Worm (Caenorhabditis elegans) whole organism, early embryonic: ENCODE results near the gene npa-1.

Experiments used
- B0310.2 ChIP-seq: sonication (generic microtip); optimal IDR thresholded peaks from 2 replicates; lab custom pipeline; 2016; ENCODE audit warnings: mild to moderate bottlenecking, missing genetic modification characterization, missing compliant biosample characterization
- F13C5.2 ChIP-seq: sonication (generic microtip); optimal IDR thresholded peaks from 2 replicates; lab custom pipeline; 2017; ENCODE audit warnings: mild to moderate bottlenecking, missing genetic modification characterization, inconsistent platforms, missing compliant biosample characterization
- aly-1 ChIP-seq: sonication (generic microtip); optimal IDR thresholded peaks from 2 replicates; lab custom pipeline; 2016; ENCODE audit warnings: missing genetic modification characterization, missing compliant biosample characterization
- ama-1 ChIP-seq: fragments of 150-350 bp; optimal IDR thresholded peaks from 2 replicates; lab custom pipeline; 2014
- ceh-13 ChIP-seq: fragments of 200-800 bp; sonication (Bioruptor generic); optimal IDR thresholded peaks from 2 replicates; lab custom pipeline; 2018; ENCODE audit warnings: mild to moderate bottlenecking, missing genetic modification characterization, missing compliant biosample characterization
- ceh-36 ChIP-seq: sonication (generic microtip); optimal IDR thresholded peaks from 2 replicates; lab custom pipeline; 2016; ENCODE audit warnings: missing genetic modification characterization, inconsistent platforms, missing compliant biosample characterization
- ets-7 ChIP-seq: sonication (generic microtip); optimal IDR thresholded peaks from 2 replicates; lab custom pipeline; 2016; ENCODE audit warnings: missing genotype, missing genetic modification characterization, missing compliant biosample characterization
- flt-1 ChIP-seq: fragments of 200-800 bp; sonication (Bioruptor generic); IDR thresholded peaks from 2 replicates; pipeline ENCODE4 v1.3.6; 2022; ENCODE audit warnings: missing genetic modification characterization, missing compliant biosample characterization
- hmbx-1 ChIP-seq: sonication (generic microtip); optimal IDR thresholded peaks from 2 replicates; lab custom pipeline; 2016; ENCODE audit warnings: mild to moderate bottlenecking, missing genetic modification characterization, missing compliant biosample characterization
- hmg-4 ChIP-seq: fragments of 200-800 bp; sonication (Bioruptor generic); optimal IDR thresholded peaks from 2 replicates; lab custom pipeline; 2018; ENCODE audit warnings: mild to moderate bottlenecking, missing genetic modification characterization, missing compliant biosample characterization
- hnd-1 ChIP-seq: sonication (generic microtip); optimal IDR thresholded peaks from 2 replicates; lab custom pipeline; 2016; ENCODE audit warnings: missing genetic modification characterization, missing compliant biosample characterization
- pes-1 ChIP-seq: fragments of 200-800 bp; sonication (Bioruptor generic); IDR thresholded peaks from 2 replicates; pipeline ENCODE4 v1.3.6; 2022; ENCODE audit warnings: missing genetic modification reagents, missing genetic modification characterization, missing compliant biosample characterization
- scrt-1 ChIP-seq: fragments of 200-800 bp; sonication (Bioruptor generic); IDR thresholded peaks from 2 replicates; pipeline ENCODE4 v1.3.6; 2022; ENCODE audit warnings: missing genetic modification characterization, missing compliant biosample characterization
- sea-1 ChIP-seq: fragments of 200-800 bp; sonication (Bioruptor generic); conservative IDR thresholded peaks from 2 replicates; pipeline ENCODE4 v1.3.6; 2022; ENCODE audit warnings: missing genetic modification characterization, missing compliant biosample characterization
- tbx-11 ChIP-seq: fragments of 200-800 bp; sonication (Bioruptor generic); IDR thresholded peaks from 2 replicates; pipeline ENCODE4 v1.3.6; 2022; ENCODE audit warnings: missing genetic modification characterization, missing compliant biosample characterization
- tbx-37 ChIP-seq: fragments of 200-800 bp; sonication (Bioruptor generic); conservative IDR thresholded peaks from 2 replicates; pipeline ENCODE4 v1.3.6; 2022; ENCODE audit warnings: missing genetic modification reagents, missing genetic modification characterization, missing compliant biosample characterization
- tra-4 ChIP-seq: sonication (generic microtip); optimal IDR thresholded peaks from 2 replicates; lab custom pipeline; 2017; ENCODE audit warnings: missing genetic modification characterization, missing compliant biosample characterization

The npa-1 gene

ce11 chrV:7106499-7107152 is 31.0 kb downstream of the npa-1 start:
- TF ChIP-seq tra-4 (tag; lab: Kevin White, UChicago) (no peak), scrt-1 (no peak), flt-1 (GFP tag; lab: Robert Waterston, UW) (no peak), tbx-11 (GFP tag; lab: Robert Waterston, UW) (no peak), B0310.2 (tag; lab: Kevin White, UChicago) (no peak), hmbx-1 (tag; lab: Kevin White, UChicago) (no peak), sea-1 (no peak), ama-1 (lab: Kevin White, UChicago) (no peak), pes-1 (GFP tag; lab: Robert Waterston, UW) (no peak), tbx-37 (GFP tag; lab: Robert Waterston, UW) (no peak), ets-7 (tag; lab: Kevin White, UChicago) (no peak), F13C5.2 (tag; lab: Kevin White, UChicago) (no peak), hmg-4 (GFP tag; lab: Kevin White, UChicago) (no peak), aly-1 (tag; lab: Kevin White, UChicago) (no peak), ceh-36 (tag; lab: Kevin White, UChicago) (no peak), ceh-13 (GFP tag; lab: Kevin White, UChicago) (no peak), hnd-1 (tag; lab: Kevin White, UChicago) (no peak)

DNA sequence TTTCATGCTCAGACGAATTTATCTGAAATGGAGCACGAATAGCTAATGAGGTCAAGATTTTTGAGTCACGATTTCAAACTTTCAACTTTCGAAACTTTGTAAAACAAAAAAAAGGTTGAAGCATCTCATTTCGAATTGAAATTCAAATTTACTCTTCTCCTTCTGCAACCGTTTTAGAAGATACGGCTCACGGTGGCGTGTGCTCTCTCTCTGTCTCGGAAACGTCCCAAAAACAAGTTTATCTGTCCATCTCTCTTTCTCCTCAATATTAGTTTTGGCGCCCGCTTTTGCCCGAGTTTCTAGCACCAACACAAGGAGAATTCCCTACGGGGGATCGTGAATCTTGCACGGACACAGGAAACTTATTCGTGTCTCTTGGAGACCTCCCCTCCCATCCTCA is 34.8 kb downstream of the npa-1 start:
- TF ChIP-seq flt-1 (GFP tag; lab: Robert Waterston, UW), result no peak
- TF ChIP-seq F13C5.2 (tag; lab: Kevin White, UChicago), result no peak
- no peak for TF ChIP-seq ets-7 (tag; lab: Kevin White, UChicago)
- no peak for TF ChIP-seq ama-1 (lab: Kevin White, UChicago)
- TF ChIP-seq aly-1 (tag; lab: Kevin White, UChicago), result no peak
- TF ChIP-seq hmbx-1 (tag; lab: Kevin White, UChicago), result no peak
- no peak for TF ChIP-seq sea-1
- no peak for TF ChIP-seq hmg-4 (GFP tag; lab: Kevin White, UChicago)
- TF ChIP-seq B0310.2 (tag; lab: Kevin White, UChicago), result no peak
- TF ChIP-seq hnd-1 (tag; lab: Kevin White, UChicago), result no peak
- TF ChIP-seq scrt-1, result no peak
- TF ChIP-seq ceh-13 (GFP tag; lab: Kevin White, UChicago), result no peak
- no peak for TF ChIP-seq ceh-36 (tag; lab: Kevin White, UChicago)
- no peak for TF ChIP-seq tbx-37 (GFP tag; lab: Robert Waterston, UW)
- no peak for TF ChIP-seq tbx-11 (GFP tag; lab: Robert Waterston, UW)
- no peak for TF ChIP-seq tra-4 (tag; lab: Kevin White, UChicago)
- TF ChIP-seq pes-1 (GFP tag; lab: Robert Waterston, UW), result no peak

DNA sequence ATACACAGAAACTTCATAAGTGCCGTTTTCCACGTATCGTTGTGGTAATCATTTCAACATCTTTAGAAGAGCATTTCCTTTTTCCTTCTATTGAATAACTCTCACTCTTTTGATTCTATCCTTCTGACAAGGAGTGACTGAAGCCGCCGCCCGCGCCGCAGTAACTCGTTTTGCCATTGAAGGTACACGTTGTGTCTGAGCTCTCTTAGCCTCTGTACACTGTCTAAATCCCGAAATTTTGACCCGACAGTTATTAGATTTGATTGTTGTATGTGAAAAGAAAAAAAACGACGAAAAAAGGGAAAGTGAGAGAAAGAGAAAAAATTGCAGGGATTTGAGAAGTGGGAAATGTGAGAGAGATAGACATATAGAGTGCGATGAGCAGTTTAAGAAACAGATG is 35.7 kb downstream of the npa-1 start:
- TF ChIP-seq tbx-11 (GFP tag; lab: Robert Waterston, UW), result no peak
- no peak for TF ChIP-seq F13C5.2 (tag; lab: Kevin White, UChicago)
- TF ChIP-seq flt-1 (GFP tag; lab: Robert Waterston, UW), result no peak
- TF ChIP-seq ets-7 (tag; lab: Kevin White, UChicago), result no peak
- TF ChIP-seq scrt-1, result no peak
- TF ChIP-seq ceh-36 (tag; lab: Kevin White, UChicago), result no peak
- no peak for TF ChIP-seq tbx-37 (GFP tag; lab: Robert Waterston, UW)
- TF ChIP-seq tra-4 (tag; lab: Kevin White, UChicago), result no peak
- no peak for TF ChIP-seq pes-1 (GFP tag; lab: Robert Waterston, UW)
- TF ChIP-seq sea-1, result no peak
- no peak for TF ChIP-seq ama-1 (lab: Kevin White, UChicago)
- TF ChIP-seq hnd-1 (tag; lab: Kevin White, UChicago), result no peak
- TF ChIP-seq hmbx-1 (tag; lab: Kevin White, UChicago), result no peak
- no peak for TF ChIP-seq B0310.2 (tag; lab: Kevin White, UChicago)
- TF ChIP-seq ceh-13 (GFP tag; lab: Kevin White, UChicago), result no peak

ce11 chrV:7112223-7112622 is 36.6 kb downstream of the npa-1 start:
- TF ChIP-seq hmbx-1 (tag; lab: Kevin White, UChicago) (no peak), ama-1 (lab: Kevin White, UChicago) (no peak), ets-7 (tag; lab: Kevin White, UChicago) (no peak), ceh-36 (tag; lab: Kevin White, UChicago) (no peak), scrt-1 (no peak), F13C5.2 (tag; lab: Kevin White, UChicago) (no peak)

DNA sequence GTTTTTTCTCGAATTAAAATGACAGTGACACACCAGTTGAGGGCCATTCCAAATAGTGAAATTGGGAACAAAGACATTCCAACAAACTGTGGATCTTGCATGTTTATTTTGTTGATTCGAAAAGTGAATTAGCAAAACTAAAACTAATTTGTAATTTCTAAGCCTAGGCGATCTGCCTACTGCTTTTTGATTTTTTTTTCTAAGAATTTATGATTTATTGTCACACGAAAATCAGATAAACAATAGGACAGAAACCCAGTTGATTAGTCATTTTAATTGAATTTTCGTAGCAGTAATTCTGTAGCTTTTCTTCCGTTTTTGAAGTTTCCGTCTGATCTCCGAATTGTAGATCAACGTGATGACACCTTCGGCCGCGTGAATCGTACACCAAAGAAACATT is 43.2 kb downstream of the npa-1 start, which contains the start of gene srx-33:
Gene srx-33 (minus strand): TSS at position 101 of the 400 bp plus-strand sequence.
- no peak for TF ChIP-seq ama-1 (lab: Kevin White, UChicago)
- TF ChIP-seq aly-1 (tag; lab: Kevin White, UChicago), result no peak
- TF ChIP-seq tra-4 (tag; lab: Kevin White, UChicago), result no peak
- no peak for TF ChIP-seq sea-1
- TF ChIP-seq ets-7 (tag; lab: Kevin White, UChicago), result no peak
- no peak for TF ChIP-seq hnd-1 (tag; lab: Kevin White, UChicago)
- no peak for TF ChIP-seq pes-1 (GFP tag; lab: Robert Waterston, UW)
- TF ChIP-seq F13C5.2 (tag; lab: Kevin White, UChicago), result no peak
- no peak for TF ChIP-seq hmbx-1 (tag; lab: Kevin White, UChicago)
- TF ChIP-seq flt-1 (GFP tag; lab: Robert Waterston, UW), result no peak
- no peak for TF ChIP-seq ceh-36 (tag; lab: Kevin White, UChicago)
- no peak for TF ChIP-seq tbx-11 (GFP tag; lab: Robert Waterston, UW)
- no peak for TF ChIP-seq tbx-37 (GFP tag; lab: Robert Waterston, UW)

DNA sequence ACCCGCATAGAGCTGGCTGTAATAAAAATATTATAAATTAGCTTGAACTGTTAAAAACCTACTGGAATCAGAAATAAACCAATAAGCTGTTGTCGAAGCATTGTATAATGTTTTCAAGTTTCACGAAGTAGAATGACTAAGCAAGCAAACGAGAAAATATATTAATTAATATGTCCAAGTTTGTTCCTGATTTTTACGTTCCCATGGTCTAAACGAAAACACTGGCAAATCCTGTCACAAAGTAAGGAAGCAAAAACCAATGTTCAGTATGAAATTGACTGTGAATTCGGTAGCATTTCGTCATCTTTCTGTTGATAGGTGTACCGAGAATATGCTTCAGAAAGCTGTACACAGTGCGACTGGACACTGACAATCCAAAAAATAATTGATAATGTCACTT is 44.6 kb downstream of the npa-1 start, which contains the start of gene srx-34:
Gene srx-34 (minus strand): TSS at position 101 of the 400 bp plus-strand sequence.
- TF ChIP-seq ets-7 (tag; lab: Kevin White, UChicago) (no peak), sea-1 (no peak), tbx-11 (GFP tag; lab: Robert Waterston, UW) (no peak), flt-1 (GFP tag; lab: Robert Waterston, UW) (no peak), ama-1 (lab: Kevin White, UChicago) (no peak), ceh-36 (tag; lab: Kevin White, UChicago) (no peak), tra-4 (tag; lab: Kevin White, UChicago) (no peak), scrt-1 (no peak), hmbx-1 (tag; lab: Kevin White, UChicago) (no peak), hnd-1 (tag; lab: Kevin White, UChicago) (no peak)
